Worm (Caenorhabditis elegans): ENCODE measurements around the gene C29F3.3.

Gene C29F3.3

DNA sequence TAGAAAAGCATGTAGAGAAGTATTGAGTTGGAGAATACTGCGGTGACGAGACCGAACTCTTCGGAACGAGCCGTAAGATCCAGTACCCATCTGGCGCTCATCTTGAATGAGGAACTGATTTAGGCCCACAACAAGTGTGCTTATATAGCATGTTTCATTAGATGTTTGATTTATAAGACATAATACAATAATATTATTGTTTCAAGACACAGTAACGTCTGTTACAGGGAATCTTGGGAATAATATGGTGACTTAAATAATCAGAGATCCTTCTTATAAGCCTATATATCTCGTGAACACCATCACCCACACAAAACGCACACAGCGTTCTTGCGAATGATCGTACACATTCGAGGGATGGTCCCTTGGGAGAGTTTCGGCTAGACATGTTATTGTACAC lies 36.5 kb upstream of the C29F3.3 start, which contains the start of gene str-88:
Gene str-88 (minus strand): TSS at position 101 of the 400 bp plus-strand sequence.
- TF ChIP-seq ztf-4 (tag; optimal IDR thresholded peaks at IDR 0.05) (no peak), skn-1 (tag; optimal IDR thresholded peaks at IDR 0.05) (no peak), ceh-82 (tag; optimal IDR thresholded peaks at IDR 0.05) (no peak), nhr-67 (tag; optimal IDR thresholded peaks at IDR 0.05) (no peak), ztf-11 (tag; optimal IDR thresholded peaks at IDR 0.05) (no peak), nfya-1 (tag; optimal IDR thresholded peaks at IDR 0.05; ENCODE audit: insufficient read depth) (no peak), nhr-76 (tag; optimal IDR thresholded peaks at IDR 0.05) (no peak), aly-2 (tag; optimal IDR thresholded peaks at IDR 0.05) (no peak), elt-2 (tag; optimal IDR thresholded peaks at IDR 0.05) (no peak), egl-5 (tag; optimal IDR thresholded peaks at IDR 0.05) (no peak), lin-15B (tag; optimal IDR thresholded peaks at IDR 0.05) (no peak), tbx-2 (tag; optimal IDR thresholded peaks at IDR 0.05) (no peak)

DNA sequence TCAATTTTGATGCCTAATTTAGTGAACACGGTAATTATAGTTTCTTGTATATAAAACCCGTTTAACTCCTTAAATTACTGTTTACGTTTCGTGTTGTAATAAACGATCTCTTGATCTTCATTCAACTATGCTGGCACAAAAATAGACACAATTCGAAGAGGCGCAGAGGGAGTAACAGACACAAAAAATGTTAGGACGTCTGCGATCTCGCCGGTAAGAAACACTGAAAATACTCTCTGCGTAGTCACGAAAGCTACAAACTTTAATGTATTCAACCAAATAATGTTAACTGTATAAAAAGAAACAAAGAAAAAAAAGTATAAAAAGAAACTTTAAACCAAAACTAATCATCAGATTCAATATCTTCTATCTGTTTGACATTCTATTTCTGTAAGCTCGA lies 33.7 kb upstream of the C29F3.3 start, which contains the start of gene dhs-23:
Gene dhs-23 (plus strand): TSS at position 363 of the 400 bp plus-strand sequence.
- TF ChIP-seq nfya-1 (tag; optimal IDR thresholded peaks at IDR 0.05; ENCODE audit: insufficient read depth): no peak
- no peak for TF ChIP-seq lin-39 (tag; optimal IDR thresholded peaks at IDR 0.05)
- no peak for TF ChIP-seq ceh-82 (tag; optimal IDR thresholded peaks at IDR 0.05)
- no peak for TF ChIP-seq unc-62 (GFP tag; optimal IDR thresholded peaks at IDR 0.05)
- no peak for TF ChIP-seq elt-2 (tag; optimal IDR thresholded peaks at IDR 0.05)
- no peak for TF ChIP-seq R02D3.7 (tag; optimal IDR thresholded peaks at IDR 0.05)
- TF ChIP-seq unc-39 (tag; optimal IDR thresholded peaks at IDR 0.05): no peak
- no peak for TF ChIP-seq fkh-10 (GFP tag; optimal IDR thresholded peaks at IDR 0.05)
- TF ChIP-seq snpc-4 (tag; optimal IDR thresholded peaks at IDR 0.05): no peak
- no peak for TF ChIP-seq ceh-9 (tag; optimal IDR thresholded peaks at IDR 0.05)
- TF ChIP-seq pqm-1 (tag; optimal IDR thresholded peaks at IDR 0.05): no peak

ce11 chrV:15379817-15380216 lies 32.6 kb upstream of the C29F3.3 start, which contains the start of gene srh-251:
TSS of gene srh-251 (minus strand) at chrV:15379917.
- TF ChIP-seq hmg-11 (tag; optimal IDR thresholded peaks at IDR 0.05): no peak
- TF ChIP-seq ceh-28 (tag; optimal IDR thresholded peaks at IDR 0.05): no peak
- TF ChIP-seq egl-5 (tag; optimal IDR thresholded peaks at IDR 0.05): no peak
- no peak for TF ChIP-seq nhr-28 (tag; optimal IDR thresholded peaks at IDR 0.05)
- no peak for TF ChIP-seq nhr-12 (tag; optimal IDR thresholded peaks at IDR 0.05)
- TF ChIP-seq snpc-4 (tag; optimal IDR thresholded peaks at IDR 0.05): no peak
- TF ChIP-seq nhr-23 (tag; optimal IDR thresholded peaks at IDR 0.05): no peak
- TF ChIP-seq ama-1 (optimal IDR thresholded peaks at IDR 0.05): no peak
- no peak for TF ChIP-seq ceh-16 (tag; optimal IDR thresholded peaks at IDR 0.05)
- no peak for TF ChIP-seq skn-1 (tag; optimal IDR thresholded peaks at IDR 0.05)
- no peak for TF ChIP-seq ceh-82 (tag; optimal IDR thresholded peaks at IDR 0.05)
- TF ChIP-seq lsy-12 (tag; optimal IDR thresholded peaks at IDR 0.05): no peak
- no peak for TF ChIP-seq nhr-77 (tag; optimal IDR thresholded peaks at IDR 0.05)

DNA sequence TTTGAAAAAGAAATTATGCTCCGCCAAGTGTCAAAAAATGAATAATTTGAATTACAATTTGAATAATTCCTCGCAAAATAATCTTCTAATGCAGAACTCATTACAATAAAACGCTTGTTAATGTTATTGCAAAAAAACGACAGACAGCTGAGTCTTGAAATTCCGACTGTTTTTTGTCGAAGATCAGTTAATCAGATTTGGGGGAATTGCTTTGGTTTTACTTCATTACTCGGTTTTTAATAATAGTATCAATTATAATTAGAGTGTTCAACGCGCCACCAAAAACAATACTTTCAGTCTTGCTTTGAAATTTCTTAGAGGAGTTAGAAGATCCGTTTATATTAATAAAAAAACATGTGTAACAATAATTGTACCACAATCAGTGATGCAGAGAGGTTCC lies 30.7 kb upstream of the C29F3.3 start, which contains the start of gene srh-122:
Gene srh-122 (minus strand): TSS at position 101 of the 400 bp plus-strand sequence.
- no peak for TF ChIP-seq ztf-4 (tag; optimal IDR thresholded peaks at IDR 0.05)
- TF ChIP-seq fkh-2 (tag; optimal IDR thresholded peaks at IDR 0.05): no peak
- no peak for TF ChIP-seq aly-2 (tag; optimal IDR thresholded peaks at IDR 0.05)

DNA sequence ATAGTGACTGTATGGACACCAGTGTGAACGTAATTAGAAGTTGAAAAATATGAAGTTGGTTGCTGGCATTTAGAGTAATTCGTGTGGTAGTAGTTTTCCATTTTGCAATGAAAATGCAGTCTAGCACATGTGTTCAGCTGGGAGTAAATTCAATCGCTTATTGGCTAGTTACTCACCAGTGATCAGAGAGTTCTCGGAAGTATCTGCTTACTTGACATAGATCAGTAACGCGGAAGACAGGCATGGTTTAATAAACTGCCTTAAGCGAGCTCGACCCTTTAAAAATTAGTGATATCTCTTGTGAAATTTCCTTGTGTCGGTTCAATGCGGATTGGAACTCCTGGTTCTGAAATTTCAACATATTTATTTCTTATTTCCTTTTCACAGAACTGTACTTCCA lies 29.0 kb upstream of the C29F3.3 start, which contains the start of gene srh-52:
Gene srh-52 (minus strand): TSS at position 101 of the 400 bp plus-strand sequence.
- TF ChIP-seq nhr-28 (tag; optimal IDR thresholded peaks at IDR 0.05) (no peak), lin-15B (tag; optimal IDR thresholded peaks at IDR 0.05) (no peak), mdl-1 (tag; optimal IDR thresholded peaks at IDR 0.05) (no peak), hmg-11 (tag; optimal IDR thresholded peaks at IDR 0.05) (no peak), elt-2 (tag; optimal IDR thresholded peaks at IDR 0.05) (no peak), nhr-12 (tag; optimal IDR thresholded peaks at IDR 0.05) (no peak), elt-3 (tag; optimal IDR thresholded peaks at IDR 0.05) (no peak), mml-1 (tag; optimal IDR thresholded peaks at IDR 0.05) (no peak), ztf-11 (tag; optimal IDR thresholded peaks at IDR 0.05) (no peak), ceh-9 (tag; optimal IDR thresholded peaks at IDR 0.05) (no peak), nhr-76 (tag; optimal IDR thresholded peaks at IDR 0.05) (no peak), skn-1 (tag; optimal IDR thresholded peaks at IDR 0.05) (no peak), snpc-4 (tag; optimal IDR thresholded peaks at IDR 0.05) (no peak), nfya-1 (tag; optimal IDR thresholded peaks at IDR 0.05; ENCODE audit: insufficient read depth) (no peak), nhr-77 (tag; optimal IDR thresholded peaks at IDR 0.05) (no peak), lin-39 (tag; optimal IDR thresholded peaks at IDR 0.05) (no peak), fkh-2 (tag; optimal IDR thresholded peaks at IDR 0.05) (no peak), unc-62 (GFP tag; optimal IDR thresholded peaks at IDR 0.05) (no peak), nhr-67 (tag; optimal IDR thresholded peaks at IDR 0.05) (no peak)

Data from whole organism, L3 larva.